Fruit fly (Drosophila melanogaster): ENCODE results near the gene noi.

Gene noi

dm6 chr3R:5554082-5554481 lies 37.2 kb downstream of the noi start, which contains the start of gene Pcmt (continued):
- 0 out of 2 replicates have a peak, but pooled peaks have one; percentile 32 for TF ChIP-seq unc-4 (GFP tag; IDR thresholded peaks at IDR 0.05; ENCODE audit: partially characterized antibody)
- no peak for TF ChIP-seq CG11398 (GFP tag; optimal IDR thresholded peaks at IDR 0.05)
- TF ChIP-seq ind (GFP tag; optimal IDR thresholded peaks at IDR 0.05) = no peak
- TF ChIP-seq CG12942 (GFP tag; optimal IDR thresholded peaks at IDR 0.05) = no peak
- no peak for TF ChIP-seq CG11695 (GFP tag; IDR thresholded peaks at IDR 0.05)
- peak; percentile 31 for TF ChIP-seq pzg (GFP tag; optimal IDR thresholded peaks at IDR 0.05)
- TF ChIP-seq Tbp (GFP tag; optimal IDR thresholded peaks at IDR 0.05) = no peak
- no peak for TF ChIP-seq tup (GFP tag; optimal IDR thresholded peaks at IDR 0.05)
- TF ChIP-seq br (optimal IDR thresholded peaks at IDR 0.05) = no peak
- TF ChIP-seq CG17359 (tag; optimal IDR thresholded peaks at IDR 0.05) = no peak
- peak; percentile 20 for TF ChIP-seq Dp (GFP tag; optimal IDR thresholded peaks at IDR 0.05)
- no peak for TF ChIP-seq dan (GFP tag; IDR thresholded peaks at IDR 0.05)
- no peak for TF ChIP-seq CG11093 (GFP tag; IDR thresholded peaks at IDR 0.05)
- TF ChIP-seq CG15514 (GFP tag; optimal IDR thresholded peaks at IDR 0.05) = no peak
- no peak for TF ChIP-seq inv (GFP tag; IDR thresholded peaks at IDR 0.05; ENCODE audit: partially characterized antibody)
- TF ChIP-seq TFAM (GFP tag; optimal IDR thresholded peaks at IDR 0.05) = no peak
- TF ChIP-seq Spps (tag; optimal IDR thresholded peaks at IDR 0.05) = no peak
- no peak for TF ChIP-seq psq (GFP tag; optimal IDR thresholded peaks at IDR 0.05)
- no peak for TF ChIP-seq Ptx1 (GFP tag; IDR thresholded peaks at IDR 0.05)
- TF ChIP-seq Bdp1 (GFP tag; optimal IDR thresholded peaks at IDR 0.05) = no peak
- TF ChIP-seq CG13287 (GFP tag; IDR thresholded peaks at IDR 0.05; ENCODE audit: partially characterized antibody) = peak; percentile 25; the same call in 1 of the 2 replicates
- no peak for TF ChIP-seq ash1 (GFP tag; optimal IDR thresholded peaks at IDR 0.05)
- no peak for TF ChIP-seq Hr51 (GFP tag; optimal IDR thresholded peaks at IDR 0.05)
- TF ChIP-seq CG10462 (GFP tag; optimal IDR thresholded peaks at IDR 0.05) = no peak
- no peak for TF ChIP-seq da (GFP tag; optimal IDR thresholded peaks at IDR 0.05)
- TF ChIP-seq Ravus (GFP tag; IDR thresholded peaks at IDR 0.05) = no peak
- TF ChIP-seq pho (GFP tag; optimal IDR thresholded peaks at IDR 0.05) = no peak
- TF ChIP-seq ERR (GFP tag; optimal IDR thresholded peaks at IDR 0.05) = no peak
- no peak for TF ChIP-seq Dfd (GFP tag; optimal IDR thresholded peaks at IDR 0.05)
- no peak for TF ChIP-seq Dbx (GFP tag; IDR thresholded peaks at IDR 0.05)
- no peak for TF ChIP-seq eyg (GFP tag; optimal IDR thresholded peaks at IDR 0.05)
- no peak for TF ChIP-seq CG3281 (GFP tag; optimal IDR thresholded peaks at IDR 0.05)
- TF ChIP-seq CG30020 (tag; optimal IDR thresholded peaks at IDR 0.05) = peak; percentile 22
- no peak for TF ChIP-seq CG32767 (GFP tag; IDR thresholded peaks at IDR 0.05)
- TF ChIP-seq Neu2 (GFP tag; optimal IDR thresholded peaks at IDR 0.05; ENCODE audit: borderline replicate concordance) = no peak
- TF ChIP-seq al (GFP tag; IDR thresholded peaks at IDR 0.05) = no peak
- no peak for TF ChIP-seq tin (GFP tag; optimal IDR thresholded peaks at IDR 0.05)
- no peak for TF ChIP-seq lov (optimal IDR thresholded peaks at IDR 0.05)
- TF ChIP-seq lov (GFP tag; IDR thresholded peaks at IDR 0.05) = no peak
- no peak for TF ChIP-seq trh (GFP tag; optimal IDR thresholded peaks at IDR 0.05)
- no peak for TF ChIP-seq CG4854 (GFP tag; optimal IDR thresholded peaks at IDR 0.05)
- no peak for TF ChIP-seq ap (GFP tag; IDR thresholded peaks at IDR 0.05)
- TF ChIP-seq stwl (tag; optimal IDR thresholded peaks at IDR 0.05) = peak; percentile 63
- TF ChIP-seq Pdp1 (GFP tag; optimal IDR thresholded peaks at IDR 0.05) = no peak
- no peak for TF ChIP-seq PHDP (tag; optimal IDR thresholded peaks at IDR 0.05)
- no peak for TF ChIP-seq pita (GFP tag; optimal IDR thresholded peaks at IDR 0.05)
- no peak for TF ChIP-seq lmd (GFP tag; IDR thresholded peaks at IDR 0.05)
- TF ChIP-seq CHES-1-like (GFP tag; optimal IDR thresholded peaks at IDR 0.05) = no peak
- TF ChIP-seq chm (GFP tag; IDR thresholded peaks at IDR 0.05) = no peak
- TF ChIP-seq oc (tag; optimal IDR thresholded peaks at IDR 0.05) = no peak
- TF ChIP-seq row (GFP tag; IDR thresholded peaks at IDR 0.05) = peak; percentile 25; the same call in 2 of the 3 replicates
- TF ChIP-seq NC2α (GFP tag; optimal IDR thresholded peaks at IDR 0.05) = no peak
- TF ChIP-seq sisA (GFP tag; IDR thresholded peaks at IDR 0.05) = no peak

Measured in whole organism, embryonic.